Fruit fly (Drosophila melanogaster): ENCODE results near the gene CG34161.

DNA sequence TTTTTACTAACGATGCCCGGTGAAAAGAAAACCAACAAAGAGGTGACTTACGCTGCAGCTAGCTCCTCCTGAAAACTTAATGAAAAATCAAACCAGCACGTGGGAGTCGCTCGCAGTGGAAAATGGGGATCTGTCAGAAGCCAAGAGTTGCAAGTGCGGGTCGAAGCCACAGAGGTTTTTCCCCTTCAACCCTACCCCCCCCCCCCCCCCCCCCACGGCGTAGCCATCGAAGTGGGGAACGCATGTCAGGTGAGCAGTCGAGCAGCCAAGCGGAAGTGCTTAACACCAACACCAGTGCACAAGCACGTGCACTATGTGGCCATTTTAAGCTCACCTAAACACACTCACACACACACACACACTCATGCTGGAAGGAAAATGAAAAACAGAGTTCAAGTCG lies 42.1 kb downstream of the CG34161 start:
- TF ChIP-seq psq (optimal IDR thresholded peaks at IDR 0.05), result no peak
- TF ChIP-seq h (optimal IDR thresholded peaks at IDR 0.05), result no peak
- no peak for TF ChIP-seq insv (optimal IDR thresholded peaks at IDR 0.05)
